Fruit fly (Drosophila melanogaster) whole organism, adult: ENCODE data around the gene Arf1.
A peak's percentile ranks its signal among the peaks of the same experiment; 100 is the strongest.

ENCODE experiments used
- CG11617 ChIP-seq: fragments of 200-800 bp; sonication (Bioruptor generic); optimal IDR thresholded peaks from 2 replicates; lab custom pipeline; 2017; ENCODE audit warnings: mild to moderate bottlenecking, missing biosample characterization, missing genetic modification reagents, missing genetic modification characterization
- CG12768 ChIP-seq: fragments of 200-800 bp; sonication (Bioruptor generic); optimal IDR thresholded peaks from 2 replicates; lab custom pipeline; 2017; ENCODE audit warnings: missing biosample characterization, missing genetic modification characterization, mild to moderate bottlenecking, moderate library complexity, missing genetic modification reagents
- CG14711 ChIP-seq: fragments of 200-800 bp; sonication (Bioruptor generic); optimal IDR thresholded peaks from 2 replicates; lab custom pipeline; 2018; ENCODE audit warnings: missing biosample characterization, mild to moderate bottlenecking, missing genetic modification characterization, moderate library complexity
- CG1620 ChIP-seq: fragments of 200-800 bp; sonication (Bioruptor generic); optimal IDR thresholded peaks from 2 replicates; lab custom pipeline; 2016; ENCODE audit warnings: missing biosample characterization, missing genetic modification characterization
- CG33017 ChIP-seq: fragments of 200-800 bp; sonication (Bioruptor generic); optimal IDR thresholded peaks from 2 replicates; lab custom pipeline; 2018; ENCODE audit warnings: missing biosample characterization, mild to moderate bottlenecking, missing genetic modification characterization, moderate library complexity
- CG5204 ChIP-seq: fragments of 200-800 bp; sonication (Bioruptor generic); optimal IDR thresholded peaks from 2 replicates; lab custom pipeline; 2016; ENCODE audit warnings: missing biosample characterization, missing genetic modification characterization
- CG7045 ChIP-seq: fragments of 200-800 bp; sonication (Bioruptor generic); optimal IDR thresholded peaks from 2 replicates; lab custom pipeline; 2017; ENCODE audit warnings: missing biosample characterization, mild to moderate bottlenecking, missing genetic modification characterization
- CG7101 ChIP-seq: fragments of 200-800 bp; sonication (Bioruptor generic); optimal IDR thresholded peaks from 2 replicates; lab custom pipeline; 2018; ENCODE audit warnings: missing biosample characterization, mild to moderate bottlenecking, missing genetic modification characterization, moderate library complexity
- Clk ChIP-seq: fragments of 200-800 bp; sonication (Bioruptor generic); optimal IDR thresholded peaks from 2 replicates; lab custom pipeline; 2017; ENCODE audit warnings: missing biosample characterization, missing genetic modification characterization
- Crg-1 ChIP-seq: fragments of 200-800 bp; sonication (Bioruptor generic); optimal IDR thresholded peaks from 2 replicates; lab custom pipeline; 2016; ENCODE audit warnings: missing biosample characterization, missing genetic modification characterization
- Hr96 ChIP-seq: fragments of 200-800 bp; sonication (Bioruptor generic); optimal IDR thresholded peaks from 2 replicates; lab custom pipeline; 2016; ENCODE audit warnings: missing biosample characterization, missing genetic modification characterization
- Mnt ChIP-seq: fragments of 200-800 bp; sonication (Bioruptor generic); optimal IDR thresholded peaks from 2 replicates; lab custom pipeline; 2016; ENCODE audit warnings: missing biosample characterization, mild to moderate bottlenecking, missing genetic modification characterization
- bab1 ChIP-seq: fragments of 200-800 bp; sonication (Bioruptor generic); optimal IDR thresholded peaks from 3 replicates; lab custom pipeline; 2019; ENCODE audit warnings: missing biosample characterization, mild to moderate bottlenecking, missing genetic modification characterization, moderate library complexity
- cic ChIP-seq: fragments of 200-800 bp; sonication (Bioruptor generic); optimal IDR thresholded peaks from 2 replicates; lab custom pipeline; 2017; ENCODE audit warnings: missing biosample characterization, mild to moderate bottlenecking, missing genetic modification characterization, moderate library complexity
- cnc ChIP-seq, 2 experiments: fragments of >200 bp; optimal IDR thresholded peaks; 2 replicates each; lab custom pipeline; 2017
- kay ChIP-seq: fragments of 200-800 bp; sonication (Bioruptor generic); peaks from one replicate; lab custom pipeline; 2016; ENCODE audit warnings: missing biosample characterization, missing genetic modification characterization, borderline replicate concordance
- ovo ChIP-seq: fragments of 200-800 bp; sonication (Bioruptor generic); optimal IDR thresholded peaks from 2 replicates; lab custom pipeline; 2016; ENCODE audit warnings: missing biosample characterization, missing genetic modification characterization
- pad ChIP-seq: fragments of 200-800 bp; sonication (Bioruptor generic); optimal IDR thresholded peaks from 3 replicates; lab custom pipeline; 2017; ENCODE audit warnings: missing biosample characterization, missing genetic modification characterization, mild to moderate bottlenecking, moderate library complexity, missing genetic modification reagents
- tj ChIP-seq: fragments of 200-800 bp; sonication (Bioruptor generic); optimal IDR thresholded peaks from 3 replicates; lab custom pipeline; 2017; ENCODE audit warnings: missing biosample characterization, mild to moderate bottlenecking, missing genetic modification characterization, moderate library complexity
- toe ChIP-seq: fragments of 200-800 bp; sonication (Bioruptor generic); optimal IDR thresholded peaks from 2 replicates; lab custom pipeline; 2016; ENCODE audit warnings: missing biosample characterization, missing genetic modification characterization

Gene Arf1

dm6 chr3L:22883649-22884048 is 11.6 kb upstream of the Arf1 start:
- TF ChIP-seq CG11617 (GFP tag; lab: Kevin White, UChicago), result no peak
- no peak for TF ChIP-seq CG12768 (GFP tag; lab: Kevin White, UChicago)
- TF ChIP-seq CG7101, result no peak
- TF ChIP-seq kay (GFP tag; lab: Kevin White, UChicago), result no peak
- no peak for TF ChIP-seq Crg-1 (GFP tag; lab: Kevin White, UChicago)
- no peak for TF ChIP-seq bab1 (GFP tag; lab: Kevin White, UChicago)
- no peak for TF ChIP-seq cic
- TF ChIP-seq ovo (GFP tag; lab: Kevin White, UChicago), result no peak
- no peak for TF ChIP-seq Clk (GFP tag; lab: Kevin White, UChicago)

- TF ChIP-seq CG11617 (GFP tag; lab: Kevin White, UChicago) (no peak), pad (GFP tag; lab: Kevin White, UChicago) (no peak), kay (GFP tag; lab: Kevin White, UChicago) (no peak), CG33017 (no peak), CG1620 (GFP tag; lab: Kevin White, UChicago) (no peak), bab1 (GFP tag; lab: Kevin White, UChicago) (no peak), toe (GFP tag; lab: Kevin White, UChicago) (no peak), CG14711 (tag; lab: Kevin White, UChicago) (no peak), Hr96 (GFP tag; lab: Kevin White, UChicago) (no peak)
Measured at dm6 chr3L:22880914-22881313, 8.9 kb upstream of the Arf1 start, which contains the start of gene slif. Gene slif, plus strand, starts transcription at chr3L:22881045.

dm6 chr3L:22879344-22879723 is 7.3 kb upstream of the Arf1 start:
- no peak for TF ChIP-seq cnc (optimal IDR thresholded peaks at IDR 0.05; lab: Kevin White, UChicago)
- TF ChIP-seq kay (GFP tag; lab: Kevin White, UChicago), result no peak
- no peak for TF ChIP-seq CG7101
- no peak for TF ChIP-seq ovo (GFP tag; lab: Kevin White, UChicago)
- TF ChIP-seq CG33017, result no peak
- no peak for TF ChIP-seq CG12768 (GFP tag; lab: Kevin White, UChicago)
- TF ChIP-seq toe (GFP tag; lab: Kevin White, UChicago), result no peak
- TF ChIP-seq Clk (GFP tag; lab: Kevin White, UChicago), result no peak
- TF ChIP-seq CG5204 (GFP tag; lab: Kevin White, UChicago), result no peak
- TF ChIP-seq bab1 (GFP tag; lab: Kevin White, UChicago), result no peak
- TF ChIP-seq CG7045 (GFP tag; lab: Kevin White, UChicago), result no peak
- no peak for TF ChIP-seq Hr96 (GFP tag; lab: Kevin White, UChicago)
- no peak for TF ChIP-seq cic
- TF ChIP-seq pad (GFP tag; lab: Kevin White, UChicago), result no peak
- TF ChIP-seq CG14711 (tag; lab: Kevin White, UChicago), result no peak
- no peak for TF ChIP-seq CG1620 (GFP tag; lab: Kevin White, UChicago)
- TF ChIP-seq Crg-1 (GFP tag; lab: Kevin White, UChicago), result no peak
- no peak for TF ChIP-seq Mnt

- TF ChIP-seq CG14711 (tag; lab: Kevin White, UChicago) (peak; percentile 98), toe (GFP tag; lab: Kevin White, UChicago) (peak; percentile 99), ovo (GFP tag; lab: Kevin White, UChicago) (peak; percentile 95), CG7045 (GFP tag; lab: Kevin White, UChicago) (peak; percentile 99), CG1620 (GFP tag; lab: Kevin White, UChicago) (peak; percentile 99), tj (GFP tag; lab: Kevin White, UChicago) (peak; percentile 94), kay (GFP tag; lab: Kevin White, UChicago) (no peak), CG11617 (GFP tag; lab: Kevin White, UChicago) (peak; percentile 99), CG12768 (GFP tag; lab: Kevin White, UChicago) (peak; percentile 100), Crg-1 (GFP tag; lab: Kevin White, UChicago) (peak; percentile 99), CG33017 (peak; percentile 99), bab1 (GFP tag; lab: Kevin White, UChicago) (peak; percentile 100), cnc (optimal IDR thresholded peaks at IDR 0.05; lab: Kevin White, UChicago) (no peak), CG5204 (GFP tag; lab: Kevin White, UChicago) (peak; percentile 99), pad (GFP tag; lab: Kevin White, UChicago) (peak; percentile 96), cic (peak; percentile 97), CG7101 (peak; percentile 100), Hr96 (GFP tag; lab: Kevin White, UChicago) (peak; percentile 99), Clk (GFP tag; lab: Kevin White, UChicago) (peak; percentile 99), Mnt (peak; percentile 99)
Measured at dm6 chr3L:22878723-22879343, 6.8 kb upstream of the Arf1 start, which contains the start of the genes Chro and Ssl1. Gene Chro, minus strand, starts transcription at chr3L:22878984. Gene Ssl1, plus strand, starts transcription at chr3L:22879089.

- no peak for TF ChIP-seq CG14711 (tag; lab: Kevin White, UChicago)
- TF ChIP-seq CG33017, result no peak
- TF ChIP-seq pad (GFP tag; lab: Kevin White, UChicago), result no peak
- peak; percentile 39 for TF ChIP-seq tj (GFP tag; lab: Kevin White, UChicago)
- no peak for TF ChIP-seq cic
- peak; percentile 26 for TF ChIP-seq ovo (GFP tag; lab: Kevin White, UChicago)
- TF ChIP-seq Hr96 (GFP tag; lab: Kevin White, UChicago), result no peak
- peak; percentile 3 for TF ChIP-seq CG12768 (GFP tag; lab: Kevin White, UChicago)
- peak; percentile 1 for TF ChIP-seq Mnt
- TF ChIP-seq cnc (optimal IDR thresholded peaks at IDR 0.05; lab: Kevin White, UChicago), result no peak
- peak; percentile 38 for TF ChIP-seq CG7101
- TF ChIP-seq CG5204 (GFP tag; lab: Kevin White, UChicago), result no peak
Measured at dm6 chr3L:22877934-22878333, 5.9 kb upstream of the Arf1 start.
